Fruit fly (Drosophila melanogaster) whole organism, wandering third instar larva: ENCODE results near the gene CG32099.

ENCODE experiments used
- CrebA ChIP-seq: fragments of 200-800 bp; sonication (Bioruptor generic); optimal IDR thresholded peaks from 2 replicates; lab custom pipeline; 2016; ENCODE audit warnings: missing biosample characterization, mild to moderate bottlenecking, missing genetic modification characterization, borderline replicate concordance
- Jra ChIP-seq: sonication (Bioruptor generic); optimal IDR thresholded peaks from 2 replicates; lab custom pipeline; 2016; ENCODE audit warnings: missing biosample characterization, missing genetic modification characterization
- dmrt93B ChIP-seq: fragments of 200-800 bp; sonication (Bioruptor generic); optimal IDR thresholded peaks from 2 replicates; lab custom pipeline; 2018; ENCODE audit warnings: missing biosample characterization, mild to moderate bottlenecking, missing genetic modification characterization
- ey ChIP-seq: fragments of 200-800 bp; sonication (Bioruptor generic); optimal IDR thresholded peaks from 2 replicates; lab custom pipeline; 2016; ENCODE audit warnings: missing biosample characterization, missing genetic modification characterization
- foxo ChIP-seq, 2 experiments: fragments of 200-800 bp; sonication (Bioruptor generic); optimal IDR thresholded peaks; 2 replicates in 1 of 2; 3 replicates in 1 of 2; lab custom pipeline; 2016 to 2017; ENCODE audit warnings: missing biosample characterization in 2 of 2, missing genetic modification characterization in 2 of 2
- fru ChIP-seq: fragments of 200-800 bp; sonication (Bioruptor generic); optimal IDR thresholded peaks from 3 replicates; lab custom pipeline; 2016; ENCODE audit warnings: missing biosample characterization, mild to moderate bottlenecking, missing genetic modification characterization
- h ChIP-seq: fragments of 200-800 bp; sonication (Bioruptor generic); optimal IDR thresholded peaks from 3 replicates; lab custom pipeline; 2016; ENCODE audit warnings: missing biosample characterization, mild to moderate bottlenecking, missing genetic modification characterization
- lola ChIP-seq: fragments of >200 bp; optimal IDR thresholded peaks from 2 replicates; lab custom pipeline; 2017; ENCODE audit warnings: missing biosample characterization, missing genetic modification characterization
- psq ChIP-seq: fragments of 200-800 bp; sonication (Bioruptor generic); optimal IDR thresholded peaks from 3 replicates; lab custom pipeline; 2017; ENCODE audit warnings: missing biosample characterization, mild to moderate bottlenecking, missing genetic modification characterization, moderate library complexity

DNA sequence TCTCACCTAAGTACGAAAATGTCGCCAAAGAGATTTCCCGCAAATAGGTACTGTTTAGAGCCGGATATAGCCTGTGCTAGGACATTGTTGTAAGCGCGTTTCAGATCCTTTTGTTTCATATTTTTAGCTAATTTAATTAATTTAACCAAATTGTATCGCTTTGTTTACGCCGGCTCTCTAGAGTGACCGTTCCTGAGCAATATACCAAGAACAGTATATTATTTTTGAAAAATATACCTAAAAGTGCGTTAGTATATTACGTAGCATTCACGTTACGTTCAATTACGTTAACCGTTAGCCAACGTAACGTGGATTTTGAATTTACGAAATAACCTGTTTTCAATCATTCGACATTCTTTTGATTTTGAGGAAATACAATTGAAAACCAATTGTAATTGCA, 44.4 kb downstream of the CG32099 start, which contains the start of gene thoc6:
- no peak for TF ChIP-seq h (GFP tag; lab: Kevin White, UChicago)
- TF ChIP-seq lola (GFP tag; lab: Kevin White, UChicago), result no peak
- TF ChIP-seq ey (GFP tag; lab: Kevin White, UChicago), result no peak
- TF ChIP-seq Jra (GFP tag; lab: Kevin White, UChicago), result no peak
- no peak for TF ChIP-seq dmrt93B
- no peak for TF ChIP-seq foxo (GFP tag; optimal IDR thresholded peaks at IDR 0.05; lab: Kevin White, UChicago)
- TF ChIP-seq fru (GFP tag; lab: Kevin White, UChicago), result no peak
- TF ChIP-seq CrebA (GFP tag; lab: Kevin White, UChicago), result peak; percentile 42
- TF ChIP-seq psq (GFP tag; lab: Kevin White, UChicago), result no peak
